Fruit fly (Drosophila melanogaster) whole organism, embryonic: ENCODE results near the gene Nup107.

ENCODE experiments used
- CG10267 ChIP-seq: fragments of 200-800 bp; sonication (Bioruptor generic); optimal IDR thresholded peaks from 2 replicates; lab custom pipeline; 2018; ENCODE audit warnings: missing biosample characterization, mild to moderate bottlenecking, missing genetic modification characterization, moderate library complexity
- CG10959 ChIP-seq: fragments of 200-800 bp; sonication (Bioruptor generic); IDR thresholded peaks from 2 replicates; pipeline ENCODE4 v1.3.6; 2022; ENCODE audit warnings: missing biosample characterization, missing genetic modification characterization
- CG11696 ChIP-seq: fragments of 200-800 bp; sonication (Bioruptor generic); IDR thresholded peaks from 2 replicates; pipeline ENCODE4 v1.3.6; 2022; ENCODE audit warnings: missing biosample characterization, missing genetic modification characterization
- CG12104 ChIP-seq: fragments of 200-800 bp; sonication (Bioruptor generic); optimal IDR thresholded peaks from 3 replicates; lab custom pipeline; 2016; ENCODE audit warnings: missing biosample characterization, missing genetic modification characterization
- CG12659 ChIP-seq: fragments of 200-800 bp; sonication (Bioruptor generic); optimal IDR thresholded peaks from 3 replicates; lab custom pipeline; 2017; ENCODE audit warnings: mild to moderate bottlenecking, missing biosample characterization, missing genetic modification reagents, missing genetic modification characterization
- CG14441 ChIP-seq: fragments of 200-800 bp; sonication (Bioruptor generic); IDR thresholded peaks from 2 replicates; pipeline ENCODE4 v1.3.6; 2022; ENCODE audit warnings: missing biosample characterization, missing genetic modification characterization
- CG1647 ChIP-seq: fragments of 200-800 bp; sonication (Bioruptor generic); optimal IDR thresholded peaks from 3 replicates; lab custom pipeline; 2016; ENCODE audit warnings: missing biosample characterization, missing genetic modification characterization
- CG16863 ChIP-seq: fragments of 200-800 bp; sonication (Bioruptor generic); optimal IDR thresholded peaks from 3 replicates; lab custom pipeline; 2016; ENCODE audit warnings: missing biosample characterization, missing genetic modification characterization
- CG17359 ChIP-seq: fragments of 200-800 bp; sonication (Bioruptor generic); optimal IDR thresholded peaks from 3 replicates; lab custom pipeline; 2018; ENCODE audit warnings: missing biosample characterization, mild to moderate bottlenecking, missing genetic modification characterization, moderate library complexity
- CG17802 ChIP-seq: fragments of 200-800 bp; sonication (Bioruptor generic); optimal IDR thresholded peaks from 2 replicates; lab custom pipeline; 2018; ENCODE audit warnings: missing biosample characterization, mild to moderate bottlenecking, missing genetic modification characterization, moderate library complexity
- CG1792 ChIP-seq: fragments of 200-800 bp; sonication (Bioruptor generic); optimal IDR thresholded peaks from 2 replicates; lab custom pipeline; 2016; ENCODE audit warnings: missing biosample characterization, missing genetic modification characterization
- CG2199 ChIP-seq: fragments of 200-800 bp; sonication (Bioruptor generic); IDR thresholded peaks from 3 replicates; pipeline ENCODE4 v1.3.6; 2022; ENCODE audit warnings: missing biosample characterization, missing genetic modification characterization
- CG30020 ChIP-seq: fragments of 200-800 bp; optimal IDR thresholded peaks from 2 replicates; lab custom pipeline; 2019; ENCODE audit warnings: missing biosample characterization, mild to moderate bottlenecking, missing genetic modification characterization, moderate library complexity
- CG31365 ChIP-seq: fragments of 200-800 bp; sonication (Bioruptor generic); optimal IDR thresholded peaks from 2 replicates; lab custom pipeline; 2018; ENCODE audit warnings: missing biosample characterization, mild to moderate bottlenecking, missing genetic modification characterization
- CG34422 ChIP-seq: fragments of 200-800 bp; sonication (Bioruptor generic); IDR thresholded peaks from 3 replicates; pipeline ENCODE4 v1.3.6; 2022; ENCODE audit warnings: missing biosample characterization, missing genetic modification characterization
- CG42726 ChIP-seq: fragments of 200-800 bp; sonication (Bioruptor generic); IDR thresholded peaks from 2 replicates; pipeline ENCODE4 v1.3.6; 2022; ENCODE audit warnings: missing biosample characterization, missing genetic modification characterization; ENCODE audit not compliant: partially characterized antibody
- CG4282 ChIP-seq: fragments of 200-800 bp; sonication (Bioruptor generic); optimal IDR thresholded peaks from 2 replicates; lab custom pipeline; 2016; ENCODE audit warnings: missing biosample characterization, missing genetic modification characterization
- CG6654 ChIP-seq: fragments of 200-800 bp; sonication (Bioruptor generic); optimal IDR thresholded peaks from 2 replicates; lab custom pipeline; 2017; ENCODE audit warnings: missing biosample characterization, mild to moderate bottlenecking, missing genetic modification characterization
- CG6689 ChIP-seq: fragments of 200-800 bp; sonication (Bioruptor generic); IDR thresholded peaks from 2 replicates; pipeline ENCODE4 v1.3.6; 2022; ENCODE audit warnings: missing biosample characterization, missing genetic modification characterization
- CG7357 ChIP-seq: fragments of 200-800 bp; sonication (Bioruptor generic); IDR thresholded peaks from 3 replicates; pipeline ENCODE4 v1.3.6; 2022; ENCODE audit warnings: missing biosample characterization, missing genetic modification characterization
- CG7786 ChIP-seq: fragments of 200-800 bp; sonication (Bioruptor generic); optimal IDR thresholded peaks from 2 replicates; lab custom pipeline; 2016; ENCODE audit warnings: missing biosample characterization, missing genetic modification characterization
- CG7928 ChIP-seq: fragments of 200-800 bp; sonication (Bioruptor generic); optimal IDR thresholded peaks from 2 replicates; lab custom pipeline; 2017; ENCODE audit warnings: missing biosample characterization, mild to moderate bottlenecking, missing genetic modification characterization
- CG9727 ChIP-seq: fragments of 200-800 bp; sonication (Bioruptor generic); optimal IDR thresholded peaks from 3 replicates; lab custom pipeline; 2017; ENCODE audit warnings: missing biosample characterization, mild to moderate bottlenecking, missing genetic modification characterization
- CG9817 ChIP-seq: fragments of 200-800 bp; sonication (Bioruptor generic); optimal IDR thresholded peaks from 2 replicates; lab custom pipeline; 2018; ENCODE audit warnings: missing biosample characterization, mild to moderate bottlenecking, missing genetic modification characterization, moderate library complexity
- CrebB ChIP-seq: fragments of 200-800 bp; sonication (Bioruptor generic); optimal IDR thresholded peaks from 3 replicates; lab custom pipeline; 2018; ENCODE audit warnings: missing biosample characterization, mild to moderate bottlenecking, missing genetic modification characterization
- D19B ChIP-seq: fragments of 200-800 bp; sonication (Bioruptor generic); optimal IDR thresholded peaks from 2 replicates; lab custom pipeline; 2017; ENCODE audit warnings: missing biosample characterization, mild to moderate bottlenecking, missing genetic modification characterization
- Dll ChIP-seq: fragments of 200-800 bp; sonication (Bioruptor generic); IDR thresholded peaks from 4 replicates; pipeline ENCODE4 v1.3.6; 2022; ENCODE audit warnings: missing biosample characterization, missing genetic modification characterization; ENCODE audit not compliant: partially characterized antibody
- Drgx ChIP-seq: fragments of 200-800 bp; sonication (Bioruptor generic); IDR thresholded peaks from 2 replicates; pipeline ENCODE4 v1.3.6; 2022; ENCODE audit warnings: missing biosample characterization, missing genetic modification characterization
- Fer1 ChIP-seq: fragments of 200-800 bp; sonication (Bioruptor generic); optimal IDR thresholded peaks from 2 replicates; lab custom pipeline; 2017; ENCODE audit warnings: missing biosample characterization, mild to moderate bottlenecking, missing genetic modification characterization
- HHEX ChIP-seq: fragments of 200-800 bp; sonication (Bioruptor generic); optimal IDR thresholded peaks from 3 replicates; lab custom pipeline; 2017; ENCODE audit warnings: missing biosample characterization, mild to moderate bottlenecking, missing genetic modification characterization, missing genetic modification reagents
- HLH3B ChIP-seq: fragments of 200-800 bp; sonication (Bioruptor generic); IDR thresholded peaks from 2 replicates; pipeline ENCODE4 v1.3.6; 2022; ENCODE audit warnings: missing biosample characterization, missing genetic modification characterization
- HLH54F ChIP-seq: fragments of 200-800 bp; sonication (Bioruptor generic); optimal IDR thresholded peaks from 3 replicates; lab custom pipeline; 2016; ENCODE audit warnings: missing biosample characterization, missing genetic modification characterization
- Nf-YB ChIP-seq: fragments of 200-800 bp; sonication (Bioruptor generic); optimal IDR thresholded peaks from 3 replicates; lab custom pipeline; 2019; ENCODE audit warnings: missing biosample characterization, mild to moderate bottlenecking, missing genetic modification characterization, moderate library complexity
- Rfx ChIP-seq: fragments of 200-800 bp; sonication (Bioruptor generic); IDR thresholded peaks from 2 replicates; pipeline ENCODE4 v1.3.6; 2022; ENCODE audit warnings: missing biosample characterization, missing genetic modification characterization
- abd-A ChIP-seq: fragments of 200-800 bp; sonication (Bioruptor generic); optimal IDR thresholded peaks from 3 replicates; lab custom pipeline; 2019; ENCODE audit warnings: missing biosample characterization, mild to moderate bottlenecking, missing genetic modification characterization, moderate library complexity
- aop ChIP-seq: fragments of 200-800 bp; sonication (Bioruptor generic); IDR thresholded peaks from 2 replicates; pipeline ENCODE4 v1.3.6; 2022; ENCODE audit warnings: missing biosample characterization, missing genetic modification characterization
- br ChIP-seq: fragments of >200 bp; optimal IDR thresholded peaks from 2 replicates; lab custom pipeline; 2017
- crc ChIP-seq: fragments of 200-800 bp; sonication (Bioruptor generic); optimal IDR thresholded peaks from 2 replicates; lab custom pipeline; 2016; ENCODE audit warnings: missing biosample characterization, missing genetic modification characterization
- eve ChIP-seq, 2 experiments: fragments of >200 bp; optimal IDR thresholded peaks; 2 replicates each; lab custom pipeline; 2017; ENCODE audit warnings: missing biosample characterization in 2 of 2, missing genetic modification characterization in 2 of 2
- fd102C ChIP-seq: fragments of 200-800 bp; sonication (Bioruptor generic); optimal IDR thresholded peaks from 2 replicates; lab custom pipeline; 2018; ENCODE audit warnings: missing biosample characterization, mild to moderate bottlenecking, missing genetic modification characterization, moderate library complexity
- kay ChIP-seq: fragments of 200-800 bp; sonication (Bioruptor generic); optimal IDR thresholded peaks from 2 replicates; lab custom pipeline; 2016; ENCODE audit warnings: missing biosample characterization, missing genetic modification characterization
- ken ChIP-seq: fragments of 200-800 bp; sonication (Bioruptor generic); IDR thresholded peaks from 3 replicates; pipeline ENCODE4 v1.3.6; 2022; ENCODE audit warnings: missing biosample characterization, missing genetic modification characterization
- lov ChIP-seq, 2 experiments: fragments of 200-800 bp in 1 of 2; fragments of >200 bp in 1 of 2; sonication (Bioruptor generic) in 1 of 2; IDR thresholded peaks in 1 of 2; optimal IDR thresholded peaks in 1 of 2; 2 replicates in 1 of 2; 3 replicates in 1 of 2; pipeline versions ENCODE4 v1.3.6 to Lab custom; 2017 to 2022; ENCODE audit warnings: missing biosample characterization in 1 of 2, missing genetic modification characterization in 1 of 2
- pita ChIP-seq: fragments of 200-800 bp; sonication (Bioruptor generic); optimal IDR thresholded peaks from 2 replicates; lab custom pipeline; 2017; ENCODE audit warnings: missing biosample characterization, mild to moderate bottlenecking, missing genetic modification characterization
- slou ChIP-seq: fragments of 200-800 bp; sonication (Bioruptor generic); optimal IDR thresholded peaks from 3 replicates; lab custom pipeline; 2016; ENCODE audit warnings: missing biosample characterization, missing genetic modification characterization
- sqz ChIP-seq: fragments of 200-800 bp; sonication (Bioruptor generic); optimal IDR thresholded peaks from 3 replicates; lab custom pipeline; 2018; ENCODE audit warnings: missing biosample characterization, mild to moderate bottlenecking, missing genetic modification characterization
- tio ChIP-seq: fragments of 200-800 bp; sonication (Bioruptor generic); optimal IDR thresholded peaks from 2 replicates; lab custom pipeline; 2017; ENCODE audit warnings: missing biosample characterization, missing genetic modification characterization, inconsistent platforms
- vvl ChIP-seq: fragments of 200-800 bp; sonication (Bioruptor generic); IDR thresholded peaks from 2 replicates; pipeline ENCODE4 v1.3.6; 2022; ENCODE audit warnings: missing biosample characterization, missing genetic modification characterization
- wor ChIP-seq: fragments of 200-800 bp; sonication (Bioruptor generic); IDR thresholded peaks from 2 replicates; pipeline ENCODE4 v1.3.6; 2022; ENCODE audit warnings: missing biosample characterization, missing genetic modification characterization

Nup107 gene

dm6 chr2L:10736993-10737756, 1.3 kb upstream of the Nup107 start, which contains the start of the genes Vha16-5 and CG12299 (continued):
- TF ChIP-seq abd-A (tag; lab: Kevin White, UChicago) (no peak), slou (GFP tag; lab: Kevin White, UChicago) (peak; percentile 57), CG12104 (GFP tag; lab: Kevin White, UChicago) (peak; percentile 44), pita (no peak), CG16863 (GFP tag; lab: Kevin White, UChicago) (peak; percentile 83), CG12659 (GFP tag; lab: Kevin White, UChicago) (peak; percentile 72), CrebB (tag; lab: Kevin White, UChicago) (peak; percentile 20), Drgx (GFP tag; lab: Robert Waterston, UW) (peak; percentile 68), ken (peak; percentile 98), Fer1 (GFP tag; lab: Kevin White, UChicago) (peak; percentile 61), br (lab: Kevin White, UChicago) (no peak), Dll (peak; percentile 64; the same call in 3 of the 4 replicates), CG34422 (GFP tag; lab: Robert Waterston, UW) (peak; percentile 94), CG14441 (GFP tag; lab: Robert Waterston, UW) (peak; percentile 88), CG2199 (GFP tag; lab: Robert Waterston, UW) (peak; percentile 75; the same call in 1 of the 3 replicates), eve (GFP tag; optimal IDR thresholded peaks at IDR 0.05; lab: Kevin White, UChicago) (no peak), CG9817 (peak; percentile 72), tio (GFP tag; lab: Kevin White, UChicago) (no peak), CG4282 (GFP tag; lab: Kevin White, UChicago) (peak; percentile 93), CG10267 (peak; percentile 57), CG7786 (GFP tag; lab: Kevin White, UChicago) (peak; percentile 86), kay (GFP tag; lab: Kevin White, UChicago) (peak; percentile 59), sqz (GFP tag; lab: Kevin White, UChicago) (no peak), CG6654 (GFP tag; lab: Kevin White, UChicago) (no peak), CG31365 (tag; lab: Kevin White, UChicago) (no peak), CG1647 (peak; percentile 92), D19B (GFP tag; lab: Kevin White, UChicago) (no peak), HHEX (peak; percentile 44), vvl (GFP tag; lab: Robert Waterston, UW) (peak; percentile 95), CG10959 (peak; percentile 92), CG9727 (GFP tag; lab: Kevin White, UChicago) (peak; percentile 82), fd102C (no peak), Nf-YB (GFP tag; lab: Kevin White, UChicago) (no peak), CG11696 (GFP tag; lab: Robert Waterston, UW) (peak; percentile 52), lov (optimal IDR thresholded peaks at IDR 0.05; lab: Kevin White, UChicago) (no peak), lov (GFP tag; IDR thresholded peaks at IDR 0.05; lab: Robert Waterston, UW) (peak; percentile 93), CG30020 (tag; lab: Kevin White, UChicago) (peak; percentile 70), aop (GFP tag; lab: Robert Waterston, UW) (peak; percentile 87), CG7928 (GFP tag; lab: Kevin White, UChicago) (peak; percentile 30), CG7357 (peak; percentile 74; the same call in 2 of the 3 replicates), HLH54F (peak; percentile 93), CG1792 (peak; percentile 99), CG6689 (GFP tag; lab: Robert Waterston, UW) (peak; percentile 78), crc (GFP tag; lab: Kevin White, UChicago) (no peak), CG17802 (peak; percentile 70), CG17359 (tag; lab: Kevin White, UChicago) (peak; percentile 79), CG42726 (GFP tag; lab: Robert Waterston, UW) (peak; percentile 76; the same call in 1 of the 2 replicates), wor (peak; percentile 77), Rfx (GFP tag; lab: Robert Waterston, UW) (peak; percentile 96), HLH3B (GFP tag; lab: Robert Waterston, UW) (peak; percentile 93)
